Worm (Caenorhabditis elegans) whole organism, young adult: Measurements from ENCODE around the gene C27F2.7.
A peak's percentile ranks its signal among the peaks of the same experiment; 100 is the strongest.

Source experiments
- B0019.2 ChIP-seq: fragments of 200-800 bp; sonication (Bioruptor generic); conservative IDR thresholded peaks from 2 replicates; pipeline ENCODE4 v1.3.6; 2022; ENCODE audit warnings: missing genetic modification reagents, missing genetic modification characterization, missing compliant biosample characterization
- B0035.1 ChIP-seq: sonication (generic microtip); optimal IDR thresholded peaks from 2 replicates; lab custom pipeline; 2016; ENCODE audit warnings: missing genetic modification characterization, mild to moderate bottlenecking, missing compliant biosample characterization, missing genotype, missing genetic modification reagents
- B0336.3 ChIP-seq: fragments of 200-800 bp; sonication (Bioruptor generic); IDR thresholded peaks from 2 replicates; pipeline ENCODE4 v1.3.6; 2022; ENCODE audit warnings: missing genetic modification characterization, missing compliant biosample characterization
- D2030.7 ChIP-seq: fragments of 200-800 bp; sonication (Bioruptor generic); IDR thresholded peaks from 2 replicates; pipeline ENCODE4 v1.3.6; 2022; ENCODE audit warnings: missing genetic modification reagents, missing genetic modification characterization, missing compliant biosample characterization
- F33H1.4 ChIP-seq: fragments of 200-800 bp; sonication (Bioruptor generic); IDR thresholded peaks from 2 replicates; pipeline ENCODE4 v1.3.6; 2022; ENCODE audit warnings: missing genetic modification reagents, missing genetic modification characterization, missing compliant biosample characterization
- F37B4.10 ChIP-seq: fragments of 200-800 bp; sonication (Bioruptor generic); IDR thresholded peaks from 2 replicates; pipeline ENCODE4 v1.3.6; 2022; ENCODE audit warnings: missing genetic modification characterization, missing compliant biosample characterization
- F39B2.1 ChIP-seq: fragments of 200-800 bp; sonication (Bioruptor generic); IDR thresholded peaks from 2 replicates; pipeline ENCODE4 v1.3.6; 2022; ENCODE audit warnings: missing genetic modification reagents, missing genetic modification characterization, missing compliant biosample characterization
- F57A8.1 ChIP-seq: fragments of 200-800 bp; sonication (Bioruptor generic); optimal IDR thresholded peaks from 2 replicates; lab custom pipeline; 2018; ENCODE audit warnings: mild to moderate bottlenecking, missing genetic modification characterization, moderate library complexity, missing compliant biosample characterization
- T07F8.4 ChIP-seq: sonication (generic microtip); optimal IDR thresholded peaks from 2 replicates; lab custom pipeline; 2016; ENCODE audit warnings: mild to moderate bottlenecking, missing genetic modification characterization, moderate library complexity, missing compliant biosample characterization
- Y53G8AR.9 ChIP-seq: fragments of 200-800 bp; sonication (Bioruptor generic); conservative IDR thresholded peaks from 2 replicates; pipeline ENCODE4 v1.3.6; 2022; ENCODE audit warnings: missing genetic modification reagents, missing genetic modification characterization, missing compliant biosample characterization
- Y56A3A.18 ChIP-seq: fragments of 200-800 bp; sonication (Bioruptor generic); IDR thresholded peaks from 2 replicates; pipeline ENCODE4 v1.3.6; 2022; ENCODE audit warnings: missing genetic modification reagents, missing genetic modification characterization, missing compliant biosample characterization
- akir-1 ChIP-seq: fragments of 200-800 bp; sonication (Bioruptor generic); optimal IDR thresholded peaks from 2 replicates; lab custom pipeline; 2018; ENCODE audit warnings: mild to moderate bottlenecking, missing genetic modification characterization, moderate library complexity, missing compliant biosample characterization
- ama-1 ChIP-seq, 3 experiments: fragments of 150-350 bp in 1 of 3; sonication (generic microtip) in 2 of 3; optimal IDR thresholded peaks; 2 replicates each; lab custom pipeline; 2014 to 2018; ENCODE audit warnings: missing biosample characterization in 2 of 3, missing genetic modification characterization in 2 of 3, missing genetic modification reagents in 2 of 3
- aptf-2 ChIP-seq: fragments of 200-800 bp; sonication (Bioruptor generic); conservative IDR thresholded peaks from 2 replicates; pipeline ENCODE4 v1.3.6; 2022; ENCODE audit warnings: missing genetic modification reagents, missing genetic modification characterization, missing compliant biosample characterization
- attf-3 ChIP-seq: fragments of 200-800 bp; sonication (Bioruptor generic); conservative IDR thresholded peaks from 2 replicates; pipeline ENCODE4 v1.3.6; 2022; ENCODE audit warnings: missing genetic modification reagents, missing genetic modification characterization, missing compliant biosample characterization
- bed-2 ChIP-seq: fragments of 200-800 bp; sonication (Bioruptor generic); IDR thresholded peaks from 2 replicates; pipeline ENCODE4 v1.3.6; 2022; ENCODE audit warnings: missing genetic modification reagents, missing genetic modification characterization, missing compliant biosample characterization
- ccch-3 ChIP-seq: fragments of 200-800 bp; sonication (Bioruptor generic); optimal IDR thresholded peaks from 2 replicates; lab custom pipeline; 2018; ENCODE audit warnings: mild to moderate bottlenecking, missing genetic modification characterization, missing compliant biosample characterization
- ceh-27 ChIP-seq: fragments of 200-800 bp; sonication (Bioruptor generic); optimal IDR thresholded peaks from 2 replicates; lab custom pipeline; 2018; ENCODE audit warnings: mild to moderate bottlenecking, missing genetic modification characterization, moderate library complexity, missing compliant biosample characterization
- dpff-1 ChIP-seq: sonication (generic microtip); optimal IDR thresholded peaks from 2 replicates; lab custom pipeline; 2017; ENCODE audit warnings: mild to moderate bottlenecking, missing genetic modification characterization, missing compliant biosample characterization
- egl-18 ChIP-seq: fragments of 200-800 bp; sonication (Bioruptor generic); IDR thresholded peaks from 2 replicates; pipeline ENCODE4 v1.3.6; 2022; ENCODE audit warnings: missing genetic modification reagents, missing genetic modification characterization, missing compliant biosample characterization
- egl-44 ChIP-seq: fragments of 200-800 bp; sonication (Bioruptor generic); IDR thresholded peaks from 2 replicates; pipeline ENCODE4 v1.3.6; 2022; ENCODE audit warnings: missing genetic modification reagents, missing genetic modification characterization, missing compliant biosample characterization
- fkh-3 ChIP-seq: sonication (generic microtip); optimal IDR thresholded peaks from 2 replicates; lab custom pipeline; 2016; ENCODE audit warnings: mild to moderate bottlenecking, missing genetic modification characterization, missing compliant biosample characterization
- let-526 ChIP-seq: fragments of 200-800 bp; sonication (Bioruptor generic); IDR thresholded peaks from 2 replicates; pipeline ENCODE4 v1.3.6; 2022; ENCODE audit warnings: missing genetic modification reagents, missing genetic modification characterization, missing compliant biosample characterization
- lin-26 ChIP-seq: fragments of 200-800 bp; sonication (Bioruptor generic); IDR thresholded peaks from 2 replicates; pipeline ENCODE4 v1.3.6; 2022; ENCODE audit warnings: missing genetic modification reagents, missing genetic modification characterization, missing compliant biosample characterization
- lin-35 ChIP-seq, 3 experiments: fragments of 150-350 bp in 2 of 3; sonication (generic microtip) in 1 of 3; optimal IDR thresholded peaks; 2 replicates each; lab custom pipeline; 2014 to 2018; ENCODE audit warnings: missing biosample characterization in 3 of 3, missing genetic modification characterization in 3 of 3, missing genetic modification reagents in 3 of 3
- lin-54 ChIP-seq: fragments of 200-800 bp; sonication (Bioruptor generic); optimal IDR thresholded peaks from 2 replicates; lab custom pipeline; 2018; ENCODE audit warnings: mild to moderate bottlenecking, missing genetic modification characterization, missing compliant biosample characterization
- lsy-27 ChIP-seq: sonication (generic microtip); optimal IDR thresholded peaks from 2 replicates; lab custom pipeline; 2017; ENCODE audit warnings: missing genetic modification characterization, mild to moderate bottlenecking, missing compliant biosample characterization, antibody characterized with exemption, missing genotype, borderline replicate concordance; ENCODE audit not compliant: insufficient read depth
- madf-10 ChIP-seq: sonication (generic microtip); optimal IDR thresholded peaks from 2 replicates; lab custom pipeline; 2016; ENCODE audit warnings: mild to moderate bottlenecking, missing genetic modification characterization, missing compliant biosample characterization
- madf-6 ChIP-seq: fragments of 200-800 bp; sonication (Bioruptor generic); IDR thresholded peaks from 2 replicates; pipeline ENCODE4 v1.3.6; 2022; ENCODE audit warnings: missing genetic modification reagents, missing genetic modification characterization, missing compliant biosample characterization
- mel-28 ChIP-seq: sonication (generic microtip); optimal IDR thresholded peaks from 2 replicates; lab custom pipeline; 2016; ENCODE audit warnings: borderline replicate concordance, mild to moderate bottlenecking, missing genetic modification characterization, missing compliant biosample characterization
- nfya-2 ChIP-seq: fragments of 200-800 bp; sonication (Bioruptor generic); IDR thresholded peaks from 2 replicates; pipeline ENCODE4 v1.3.6; 2022; ENCODE audit warnings: missing genetic modification reagents, missing genetic modification characterization, missing compliant biosample characterization
- nhr-120 ChIP-seq: fragments of 200-800 bp; sonication (Bioruptor generic); IDR thresholded peaks from 2 replicates; pipeline ENCODE4 v1.3.6; 2022; ENCODE audit warnings: missing genetic modification characterization, missing compliant biosample characterization
- nhr-179 ChIP-seq: sonication (generic microtip); optimal IDR thresholded peaks from 2 replicates; lab custom pipeline; 2016; ENCODE audit warnings: mild to moderate bottlenecking, missing genetic modification characterization, missing compliant biosample characterization
- nhr-80 ChIP-seq: sonication (generic microtip); optimal IDR thresholded peaks from 2 replicates; lab custom pipeline; 2016; ENCODE audit warnings: missing genetic modification characterization, missing compliant biosample characterization
- pha-4 ChIP-seq: fragments of 150-350 bp; sonication (generic microtip); optimal IDR thresholded peaks from 2 replicates; lab custom pipeline; 2014; ENCODE audit warnings: missing biosample characterization, missing genetic modification reagents, missing genetic modification characterization
- sdz-38 ChIP-seq: sonication (generic microtip); optimal IDR thresholded peaks from 2 replicates; lab custom pipeline; 2016; ENCODE audit warnings: missing genotype, missing genetic modification characterization, missing compliant biosample characterization
- sea-2 ChIP-seq: fragments of 200-800 bp; sonication (Bioruptor generic); IDR thresholded peaks from 2 replicates; pipeline ENCODE4 v1.3.6; 2022; ENCODE audit warnings: missing genetic modification characterization, missing compliant biosample characterization
- snpc-1.1 ChIP-seq: sonication (generic microtip); optimal IDR thresholded peaks from 2 replicates; lab custom pipeline; 2017; ENCODE audit warnings: missing genetic modification characterization, mild to moderate bottlenecking, missing compliant biosample characterization, antibody characterized with exemption, moderate library complexity, missing genotype, missing genetic modification reagents; ENCODE audit not compliant: insufficient read depth
- snpc-1.3 ChIP-seq: sonication (generic microtip); optimal IDR thresholded peaks from 2 replicates; lab custom pipeline; 2017; ENCODE audit warnings: missing genetic modification characterization, mild to moderate bottlenecking, missing compliant biosample characterization, antibody characterized with exemption, moderate library complexity, missing genotype, missing genetic modification reagents; ENCODE audit not compliant: insufficient read depth
- sptf-2 ChIP-seq: fragments of 200-800 bp; sonication (Bioruptor generic); optimal IDR thresholded peaks from 2 replicates; lab custom pipeline; 2018; ENCODE audit warnings: mild to moderate bottlenecking, missing genetic modification characterization, missing compliant biosample characterization
- tbp1 ChIP-seq: fragments of 200-800 bp; sonication (Bioruptor generic); optimal IDR thresholded peaks from 2 replicates; lab custom pipeline; 2018; ENCODE audit warnings: mild to moderate bottlenecking, missing genetic modification characterization, missing compliant biosample characterization
- xnd-1 ChIP-seq: sonication (generic microtip); optimal IDR thresholded peaks from 2 replicates; lab custom pipeline; 2016; ENCODE audit warnings: missing genotype, missing genetic modification reagents, missing genetic modification characterization, missing compliant biosample characterization
- zim-3 ChIP-seq: sonication (generic microtip); optimal IDR thresholded peaks from 2 replicates; lab custom pipeline; 2017; ENCODE audit warnings: mild to moderate bottlenecking, missing genetic modification characterization, moderate library complexity, missing compliant biosample characterization
- ztf-22 ChIP-seq: fragments of 200-800 bp; sonication (Bioruptor generic); optimal IDR thresholded peaks from 2 replicates; lab custom pipeline; 2018; ENCODE audit warnings: mild to moderate bottlenecking, missing genetic modification characterization, moderate library complexity, missing compliant biosample characterization
- ztf-25 ChIP-seq: fragments of 200-800 bp; sonication (Bioruptor generic); IDR thresholded peaks from 2 replicates; pipeline ENCODE4 v1.3.6; 2022; ENCODE audit warnings: missing genetic modification reagents, missing genetic modification characterization, missing compliant biosample characterization
- ztf-26 ChIP-seq: sonication (generic microtip); optimal IDR thresholded peaks from 2 replicates; lab custom pipeline; 2017; ENCODE audit warnings: missing genetic modification characterization, missing compliant biosample characterization
- ztf-6 ChIP-seq: fragments of 200-800 bp; sonication (Bioruptor generic); IDR thresholded peaks from 2 replicates; pipeline ENCODE4 v1.3.6; 2022; ENCODE audit warnings: missing genetic modification reagents, missing genetic modification characterization, missing compliant biosample characterization

Gene C27F2.7

ce11 chrIII:5018116-5018689 is 33.9 kb upstream of the C27F2.7 start, which contains the start of gene wip-1 (continued):
- TF ChIP-seq bed-2 (GFP tag; lab: Robert Waterston, UW) = peak; percentile 56; the same call in 1 of the 2 replicates
- TF ChIP-seq F33H1.4 (GFP tag; lab: Robert Waterston, UW) = peak; percentile 92
- peak; percentile 59 for TF ChIP-seq akir-1
- TF ChIP-seq snpc-1.1 (tag; lab: Kevin White, UChicago) = peak; percentile 81
- TF ChIP-seq fkh-3 (tag; lab: Kevin White, UChicago) = peak; percentile 21
- peak; percentile 97 for TF ChIP-seq madf-6 (GFP tag; lab: Robert Waterston, UW)
- TF ChIP-seq madf-10 (tag; lab: Kevin White, UChicago) = peak; percentile 93
- peak; percentile 86 for TF ChIP-seq egl-18 (GFP tag; lab: Robert Waterston, UW)
- peak; percentile 96 for TF ChIP-seq D2030.7 (GFP tag; lab: Robert Waterston, UW)
- peak; percentile 98 for TF ChIP-seq lin-54
- TF ChIP-seq F37B4.10 (GFP tag; lab: Robert Waterston, UW) = 0 out of 2 replicates have a peak, but pooled peaks have one; percentile 87
- TF ChIP-seq zim-3 (tag; lab: Kevin White, UChicago) = peak; percentile 64
- no peak for TF ChIP-seq nfya-2 (GFP tag; lab: Robert Waterston, UW)
- no peak for TF ChIP-seq ama-1 (optimal IDR thresholded peaks at IDR 0.05; lab: Kevin White, UChicago)
- TF ChIP-seq ama-1 (GFP tag; optimal IDR thresholded peaks at IDR 0.05; lab: Kevin White, UChicago) = peak; percentile 27 to 80
- peak; percentile 89 for TF ChIP-seq lin-26 (GFP tag; lab: Robert Waterston, UW)
- peak; percentile 80 for TF ChIP-seq pha-4 (tag; lab: Kevin White, UChicago)
- TF ChIP-seq T07F8.4 (tag; lab: Kevin White, UChicago) = peak; percentile 88
- no peak for TF ChIP-seq nhr-179
- peak; percentile 91 for TF ChIP-seq sptf-2 (GFP tag; lab: Kevin White, UChicago)
- peak; percentile 79 for TF ChIP-seq aptf-2 (GFP tag; lab: Robert Waterston, UW)
- TF ChIP-seq ceh-27 (GFP tag; lab: Kevin White, UChicago) = peak; percentile 99
- no peak for TF ChIP-seq dpff-1 (tag; lab: Kevin White, UChicago)
- peak; percentile 87 for TF ChIP-seq sea-2
- peak; percentile 99 for TF ChIP-seq B0336.3 (GFP tag; lab: Robert Waterston, UW)
- TF ChIP-seq Y56A3A.18 (GFP tag; lab: Robert Waterston, UW) = peak; percentile 95
- peak; percentile 97 for TF ChIP-seq ztf-26 (tag; lab: Kevin White, UChicago)
- peak; percentile 79 for TF ChIP-seq tbp1 (GFP tag; lab: Kevin White, UChicago)
- TF ChIP-seq xnd-1 (tag; lab: Kevin White, UChicago) = peak; percentile 86
- TF ChIP-seq ztf-25 (GFP tag; lab: Robert Waterston, UW) = peak; percentile 47; the same call in 1 of the 2 replicates
- TF ChIP-seq lin-35 (GFP tag; optimal IDR thresholded peaks at IDR 0.05; lab: Kevin White, UChicago) = peak; percentile 58 to 97 (median 82)
- TF ChIP-seq snpc-1.3 (tag; lab: Kevin White, UChicago) = peak; percentile 96
- peak; percentile 96 for TF ChIP-seq egl-44
- TF ChIP-seq F39B2.1 (GFP tag; lab: Robert Waterston, UW) = peak; percentile 93
- 0 out of 2 replicates have a peak, but pooled peaks have one; percentile 73 for TF ChIP-seq ztf-6 (GFP tag; lab: Robert Waterston, UW)
- TF ChIP-seq ccch-3 (GFP tag; lab: Kevin White, UChicago) = no peak
- peak; percentile 91 for TF ChIP-seq B0019.2
- TF ChIP-seq lsy-27 (tag; lab: Kevin White, UChicago) = peak; percentile 81
- TF ChIP-seq nhr-120 = no peak
- TF ChIP-seq attf-3 (GFP tag; lab: Robert Waterston, UW) = peak; percentile 82
- peak; percentile 43 for TF ChIP-seq mel-28 (tag; lab: Kevin White, UChicago)
- peak; percentile 91 for TF ChIP-seq ztf-22
- peak; percentile 91 for TF ChIP-seq let-526
- TF ChIP-seq F57A8.1 (GFP tag; lab: Kevin White, UChicago) = peak; percentile 80
- TF ChIP-seq Y53G8AR.9 = peak; percentile 98
- TF ChIP-seq B0035.1 (tag; lab: Kevin White, UChicago) = peak; percentile 89
- TF ChIP-seq sdz-38 = no peak
- TF ChIP-seq nhr-80 = peak; percentile 99
